Fruit fly (Drosophila melanogaster): ENCODE measurements around the gene CG4686.

CG4686 gene

dm6 chr3R:19859370-19860033, 4.8 kb upstream of the CG4686 start (continued):
- TF ChIP-seq dan (GFP tag; IDR thresholded peaks at IDR 0.05), result no peak
- peak; percentile 79 for TF ChIP-seq Hey (tag; optimal IDR thresholded peaks at IDR 0.05)
- TF ChIP-seq lilli (GFP tag; optimal IDR thresholded peaks at IDR 0.05), result peak; percentile 8
- peak; percentile 18 for TF ChIP-seq grau (tag; optimal IDR thresholded peaks at IDR 0.05)
- peak; percentile 68 for TF ChIP-seq nom (GFP tag; optimal IDR thresholded peaks at IDR 0.05)
- TF ChIP-seq lab (GFP tag; optimal IDR thresholded peaks at IDR 0.05), result peak; percentile 57
- TF ChIP-seq Atf6 (GFP tag; IDR thresholded peaks at IDR 0.05), result peak; percentile 25; the same call in 1 of the 2 replicates
- 0 out of 3 replicates have a peak, but pooled peaks have one; percentile 13 for TF ChIP-seq CG11695 (GFP tag; IDR thresholded peaks at IDR 0.05)
- peak; percentile 25 for TF ChIP-seq CG7556 (GFP tag; optimal IDR thresholded peaks at IDR 0.05)
- no peak for TF ChIP-seq Nf-YA (GFP tag; IDR thresholded peaks at IDR 0.05)
- TF ChIP-seq sd (tag; optimal IDR thresholded peaks at IDR 0.05), result peak; percentile 8
- no peak for TF ChIP-seq CG11456 (GFP tag; IDR thresholded peaks at IDR 0.05)
- peak; percentile 3 for TF ChIP-seq CG9609 (GFP tag; optimal IDR thresholded peaks at IDR 0.05)
- peak; percentile 76 for TF ChIP-seq sug (tag; optimal IDR thresholded peaks at IDR 0.05)
- peak; percentile 28 for TF ChIP-seq gcm (GFP tag; optimal IDR thresholded peaks at IDR 0.05)
- peak; percentile 18 for TF ChIP-seq caup (GFP tag; optimal IDR thresholded peaks at IDR 0.05; ENCODE audit: severe bottlenecking)
- peak; percentile 63 for TF ChIP-seq row (GFP tag; IDR thresholded peaks at IDR 0.05)
- no peak for TF ChIP-seq ftz-f1 (GFP tag; optimal IDR thresholded peaks at IDR 0.05)
- TF ChIP-seq Hr78 (GFP tag; optimal IDR thresholded peaks at IDR 0.05), result no peak
- TF ChIP-seq mam (GFP tag; optimal IDR thresholded peaks at IDR 0.05), result peak; percentile 14
- TF ChIP-seq Med (GFP tag), result peak; percentile 83
- no peak for TF ChIP-seq ci (GFP tag; IDR thresholded peaks at IDR 0.05)
- TF ChIP-seq lmd (GFP tag; IDR thresholded peaks at IDR 0.05), result 0 out of 2 replicates have a peak, but pooled peaks have one; percentile 24
- TF ChIP-seq tio (GFP tag; optimal IDR thresholded peaks at IDR 0.05), result no peak
- peak; percentile 34; the same call in 1 of the 3 replicates for TF ChIP-seq so (GFP tag; IDR thresholded peaks at IDR 0.05)
- peak; percentile 50 for TF ChIP-seq CG34376 (GFP tag; optimal IDR thresholded peaks at IDR 0.05)
- peak; percentile 16 for TF ChIP-seq gem (tag; optimal IDR thresholded peaks at IDR 0.05)
- TF ChIP-seq Gug (GFP tag; IDR thresholded peaks at IDR 0.05), result peak; percentile 39; the same call in 1 of the 4 replicates
- no peak for TF ChIP-seq NfI (GFP tag; optimal IDR thresholded peaks at IDR 0.05)
- TF ChIP-seq CG32532 (GFP tag; IDR thresholded peaks at IDR 0.05), result 0 out of 2 replicates have a peak, but pooled peaks have one; percentile 26
- TF ChIP-seq CG7786 (GFP tag; optimal IDR thresholded peaks at IDR 0.05), result peak; percentile 5
- TF ChIP-seq psq (GFP tag; optimal IDR thresholded peaks at IDR 0.05), result no peak
- TF ChIP-seq gsb-n (tag; optimal IDR thresholded peaks at IDR 0.05), result no peak
- 0 out of 2 replicates have a peak, but pooled peaks have one; percentile 11 for TF ChIP-seq NFAT (GFP tag; IDR thresholded peaks at IDR 0.05)
- TF ChIP-seq Dip3 (GFP tag; optimal IDR thresholded peaks at IDR 0.05), result no peak
- TF ChIP-seq org-1 (GFP tag; optimal IDR thresholded peaks at IDR 0.05), result peak; percentile 32
- peak; percentile 89 for TF ChIP-seq exex (tag; optimal IDR thresholded peaks at IDR 0.05)

DNA sequence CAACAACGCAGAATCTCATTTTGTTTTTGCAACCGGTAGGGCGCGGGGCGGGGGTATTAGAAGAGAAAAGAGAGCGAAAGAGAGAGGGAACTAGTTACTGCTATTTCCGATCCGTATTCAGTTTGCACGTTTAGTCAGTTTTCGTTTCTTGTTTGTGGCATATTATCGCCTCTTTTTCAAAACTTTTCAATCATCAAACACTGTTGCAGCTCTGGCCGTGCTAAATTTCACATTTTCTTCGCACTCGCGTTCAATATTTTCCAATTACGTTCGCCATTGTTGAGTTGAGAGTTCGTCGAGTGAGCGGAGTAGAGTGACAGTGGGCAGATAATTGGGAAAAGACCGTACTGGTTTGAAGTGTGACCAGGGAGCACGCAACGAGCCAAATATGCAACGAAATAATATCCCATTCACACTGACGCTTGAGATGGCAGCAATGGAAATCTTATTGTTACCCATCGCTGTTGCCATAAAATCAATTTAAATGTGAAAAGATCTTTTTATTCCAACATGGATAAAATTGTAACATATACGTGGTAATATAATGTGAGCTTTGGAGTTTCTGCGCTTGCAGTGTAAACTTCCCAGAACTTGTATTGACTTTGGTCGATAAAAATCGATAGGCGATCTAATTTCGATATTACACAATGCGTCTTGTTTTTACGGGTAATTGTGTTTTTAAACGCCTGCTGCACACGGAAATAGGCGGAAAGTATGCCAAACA, 3.1 kb upstream of the CG4686 start, which contains the start of the genes Ire1 and Mrm2:
Gene Ire1, minus strand, starts transcription at position 296 of the 724 bp plus-strand sequence.
Gene Mrm2, plus strand, starts transcription at position 615 of the 724 bp plus-strand sequence.
- peak; percentile 63 for TF ChIP-seq Oli (tag; optimal IDR thresholded peaks at IDR 0.05)
- peak; percentile 21 for TF ChIP-seq salm (tag; optimal IDR thresholded peaks at IDR 0.05)
- TF ChIP-seq Poxn (GFP tag; IDR thresholded peaks at IDR 0.05), result no peak
- TF ChIP-seq CG9932 (GFP tag; IDR thresholded peaks at IDR 0.05), result peak; percentile 93
- TF ChIP-seq NK7.1 (GFP tag; optimal IDR thresholded peaks at IDR 0.05), result peak; percentile 62
- TF ChIP-seq Scr (GFP tag; IDR thresholded peaks at IDR 0.05; ENCODE audit: partially characterized antibody), result peak; percentile 79
- peak; percentile 93 for TF ChIP-seq CHES-1-like (GFP tag; optimal IDR thresholded peaks at IDR 0.05)
- peak; percentile 6 for TF ChIP-seq CG12219 (GFP tag; optimal IDR thresholded peaks at IDR 0.05)
- TF ChIP-seq Xrp1 (GFP tag; IDR thresholded peaks at IDR 0.05), result peak; percentile 64; the same call in 1 of the 2 replicates
- TF ChIP-seq dpn (GFP tag; optimal IDR thresholded peaks at IDR 0.05), result peak; percentile 84 to 93
- peak; percentile 53 for TF ChIP-seq CG8359 (GFP tag; optimal IDR thresholded peaks at IDR 0.05; ENCODE audit: borderline replicate concordance)
- peak; percentile 72 for TF ChIP-seq CG16813 (GFP tag; IDR thresholded peaks at IDR 0.05; ENCODE audit: partially characterized antibody)
- peak; percentile 77 for TF ChIP-seq Aef1 (GFP tag; IDR thresholded peaks at IDR 0.05)

Measured in whole organism, embryonic.